Worm (Caenorhabditis elegans): Measurements from ENCODE around the gene cdr-1.

DNA sequence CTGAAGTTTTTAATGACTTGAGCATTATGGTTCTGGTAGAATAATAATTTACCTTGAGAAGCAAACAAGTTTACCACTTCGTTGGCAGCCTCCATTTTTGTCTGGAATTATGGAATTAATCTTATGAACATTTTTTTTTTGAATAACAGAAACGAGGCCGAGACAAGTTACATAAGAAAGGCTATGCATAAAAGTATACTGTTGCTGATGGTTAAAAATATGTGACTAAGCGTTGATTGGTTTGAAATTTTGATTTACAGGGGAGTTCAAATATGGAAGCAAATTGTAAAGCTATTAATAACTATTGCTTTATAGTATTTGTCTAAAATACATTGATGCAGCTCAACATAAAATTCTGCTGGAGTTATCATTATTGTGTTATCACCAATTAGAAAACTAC is 32.4 kb upstream of the cdr-1 start, which contains the start of gene cgt-1:
- TF ChIP-seq ztf-26 (tag; optimal IDR thresholded peaks at IDR 0.05) (no peak), ztf-28 (GFP tag; IDR thresholded peaks at IDR 0.05) (no peak), Y67H2A.10 (GFP tag; conservative IDR thresholded peaks at IDR 0.05) (no peak), hlh-12 (tag; optimal IDR thresholded peaks at IDR 0.05) (no peak), snpc-1.1 (tag; optimal IDR thresholded peaks at IDR 0.05; ENCODE audit: insufficient read depth) (no peak), pha-4 (tag; optimal IDR thresholded peaks at IDR 0.05) (no peak), nhr-179 (tag; optimal IDR thresholded peaks at IDR 0.05) (no peak), ceh-58 (GFP tag; IDR thresholded peaks at IDR 0.05) (no peak), nfya-1 (tag; optimal IDR thresholded peaks at IDR 0.05; ENCODE audit: borderline replicate concordance, insufficient read depth) (no peak), madf-8 (GFP tag; conservative IDR thresholded peaks at IDR 0.05) (no peak)
